Fruit fly (Drosophila melanogaster): Measurements from ENCODE around the gene CG11964.

Gene CG11964

dm6 chr3R:8945502-8946324, 893 bp upstream of the CG11964 start (continued):
- peak; percentile 82; the same call in 1 of the 2 replicates for TF ChIP-seq CG10366 (GFP tag; IDR thresholded peaks at IDR 0.05)
- peak; percentile 62 for TF ChIP-seq CG1602 (GFP tag; optimal IDR thresholded peaks at IDR 0.05)
- TF ChIP-seq mirr (GFP tag; optimal IDR thresholded peaks at IDR 0.05) = no peak
- TF ChIP-seq dan (GFP tag; IDR thresholded peaks at IDR 0.05) = no peak; the same call in 1 of the 2 replicates
- TF ChIP-seq YL-1 (GFP tag; optimal IDR thresholded peaks at IDR 0.05) = peak; percentile 15
- TF ChIP-seq CG18262 (tag; optimal IDR thresholded peaks at IDR 0.05) = peak; percentile 93
- TF ChIP-seq CG8359 (GFP tag; optimal IDR thresholded peaks at IDR 0.05; ENCODE audit: borderline replicate concordance) = peak; percentile 54
- TF ChIP-seq pb (GFP tag; optimal IDR thresholded peaks at IDR 0.05) = no peak
- TF ChIP-seq Doc2 (GFP tag; IDR thresholded peaks at IDR 0.05) = peak; percentile 45; the same call in 1 of the 2 replicates
- peak; percentile 72 for TF ChIP-seq bigmax (GFP tag; optimal IDR thresholded peaks at IDR 0.05)
- TF ChIP-seq CG7372 (GFP tag; IDR thresholded peaks at IDR 0.05) = peak; percentile 85
- TF ChIP-seq Antp (GFP tag; optimal IDR thresholded peaks at IDR 0.05) = no peak
- TF ChIP-seq CG32767 (GFP tag; IDR thresholded peaks at IDR 0.05) = peak; percentile 74
- TF ChIP-seq Oli (tag; optimal IDR thresholded peaks at IDR 0.05) = peak; percentile 90
- TF ChIP-seq CG10543 (GFP tag; optimal IDR thresholded peaks at IDR 0.05) = peak; percentile 78
- TF ChIP-seq CG33557 (GFP tag; optimal IDR thresholded peaks at IDR 0.05) = peak; percentile 60
- no peak for TF ChIP-seq inv (GFP tag; IDR thresholded peaks at IDR 0.05; ENCODE audit: partially characterized antibody)
- TF ChIP-seq sisA (GFP tag; IDR thresholded peaks at IDR 0.05) = peak; percentile 77
- TF ChIP-seq CG42726 (GFP tag; IDR thresholded peaks at IDR 0.05; ENCODE audit: partially characterized antibody) = no peak
- peak; percentile 37 for TF ChIP-seq CG2116 (GFP tag; optimal IDR thresholded peaks at IDR 0.05)
- TF ChIP-seq CG4730 (GFP tag; IDR thresholded peaks at IDR 0.05) = peak; percentile 71
- TF ChIP-seq ATbp (GFP tag; optimal IDR thresholded peaks at IDR 0.05) = peak; percentile 91
- TF ChIP-seq BEAF-32 (GFP tag; optimal IDR thresholded peaks at IDR 0.05) = no peak
- peak in 1 of 2 experiments; percentile 39 for TF ChIP-seq chif (GFP tag; optimal IDR thresholded peaks at IDR 0.05)
- no peak for TF ChIP-seq CG31365 (tag; optimal IDR thresholded peaks at IDR 0.05)
- TF ChIP-seq Dll (GFP tag; IDR thresholded peaks at IDR 0.05; ENCODE audit: partially characterized antibody) = no peak
- peak; percentile 73 for TF ChIP-seq CG5180 (GFP tag; optimal IDR thresholded peaks at IDR 0.05)
- TF ChIP-seq PHDP (tag; optimal IDR thresholded peaks at IDR 0.05) = peak; percentile 88
- TF ChIP-seq Fer3 (tag; optimal IDR thresholded peaks at IDR 0.05) = peak; percentile 76
- TF ChIP-seq CG15011 (GFP tag; optimal IDR thresholded peaks at IDR 0.05) = peak; percentile 32
- no peak for TF ChIP-seq crc (GFP tag; optimal IDR thresholded peaks at IDR 0.05)
- TF ChIP-seq CG13624 (GFP tag; optimal IDR thresholded peaks at IDR 0.05) = no peak
- no peak for TF ChIP-seq Dbx (GFP tag; IDR thresholded peaks at IDR 0.05)
- TF ChIP-seq sd (tag; optimal IDR thresholded peaks at IDR 0.05) = peak; percentile 58
- peak; percentile 73 for TF ChIP-seq Rx (GFP tag; IDR thresholded peaks at IDR 0.05)
- TF ChIP-seq emc (GFP tag; optimal IDR thresholded peaks at IDR 0.05) = no peak
- peak; percentile 69 for TF ChIP-seq ind (GFP tag; optimal IDR thresholded peaks at IDR 0.05)
- TF ChIP-seq Hmr (GFP tag; optimal IDR thresholded peaks at IDR 0.05) = peak; percentile 83
- TF ChIP-seq ac (GFP tag; optimal IDR thresholded peaks at IDR 0.05) = peak; percentile 7
- peak; percentile 79 for TF ChIP-seq CG4707 (GFP tag; optimal IDR thresholded peaks at IDR 0.05)
- TF ChIP-seq CG17612 (GFP tag; IDR thresholded peaks at IDR 0.05) = peak; percentile 61
- TF ChIP-seq CG14014 (GFP tag; IDR thresholded peaks at IDR 0.05) = peak; percentile 82
- TF ChIP-seq Oaz (GFP tag; IDR thresholded peaks at IDR 0.05) = peak; percentile 70
- TF ChIP-seq CG18619 (GFP tag; optimal IDR thresholded peaks at IDR 0.05) = peak; percentile 68
- TF ChIP-seq Med (GFP tag) = peak; percentile 90
- peak; percentile 86 for TF ChIP-seq lmd (GFP tag; IDR thresholded peaks at IDR 0.05)
- TF ChIP-seq H2.0 (GFP tag; IDR thresholded peaks at IDR 0.05) = peak; percentile 77
- TF ChIP-seq NC2β (GFP tag; optimal IDR thresholded peaks at IDR 0.05) = no peak
- TF ChIP-seq MBD-R2 (GFP tag; IDR thresholded peaks at IDR 0.05) = peak; percentile 36; the same call in 1 of the 2 replicates

Measured in whole organism, embryonic.